Worm (Caenorhabditis elegans) whole organism, dauer: Measurements from ENCODE around the gene F55A11.7.

Experiments
- unc-62 ChIP-seq: sonication (generic microtip); optimal IDR thresholded peaks from 2 replicates; lab custom pipeline; 2017; ENCODE audit warnings: missing biosample characterization, missing genetic modification reagents, missing genetic modification characterization

Gene F55A11.7

DNA sequence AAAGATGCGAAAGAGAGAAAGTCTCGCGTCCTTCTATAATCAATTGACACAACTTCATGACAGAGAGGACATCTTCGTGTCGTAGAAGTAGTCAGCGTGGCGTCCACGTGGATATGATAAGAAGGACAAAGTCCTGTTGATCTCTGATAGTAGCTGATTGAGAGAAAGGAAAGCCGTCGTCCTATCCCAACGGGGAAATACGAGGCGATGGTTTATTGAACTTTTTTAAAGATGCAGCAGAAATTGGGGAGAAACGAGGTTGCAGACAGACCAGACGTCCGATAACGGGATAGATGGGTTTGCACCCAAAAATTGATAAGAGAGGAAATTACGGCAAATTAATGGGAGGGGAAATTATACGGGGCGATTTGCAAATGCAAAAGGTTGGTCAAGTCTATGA, 15.3 kb upstream of the F55A11.7 start:
- no peak for TF ChIP-seq unc-62 (GFP tag; lab: Kevin White, UChicago)

DNA sequence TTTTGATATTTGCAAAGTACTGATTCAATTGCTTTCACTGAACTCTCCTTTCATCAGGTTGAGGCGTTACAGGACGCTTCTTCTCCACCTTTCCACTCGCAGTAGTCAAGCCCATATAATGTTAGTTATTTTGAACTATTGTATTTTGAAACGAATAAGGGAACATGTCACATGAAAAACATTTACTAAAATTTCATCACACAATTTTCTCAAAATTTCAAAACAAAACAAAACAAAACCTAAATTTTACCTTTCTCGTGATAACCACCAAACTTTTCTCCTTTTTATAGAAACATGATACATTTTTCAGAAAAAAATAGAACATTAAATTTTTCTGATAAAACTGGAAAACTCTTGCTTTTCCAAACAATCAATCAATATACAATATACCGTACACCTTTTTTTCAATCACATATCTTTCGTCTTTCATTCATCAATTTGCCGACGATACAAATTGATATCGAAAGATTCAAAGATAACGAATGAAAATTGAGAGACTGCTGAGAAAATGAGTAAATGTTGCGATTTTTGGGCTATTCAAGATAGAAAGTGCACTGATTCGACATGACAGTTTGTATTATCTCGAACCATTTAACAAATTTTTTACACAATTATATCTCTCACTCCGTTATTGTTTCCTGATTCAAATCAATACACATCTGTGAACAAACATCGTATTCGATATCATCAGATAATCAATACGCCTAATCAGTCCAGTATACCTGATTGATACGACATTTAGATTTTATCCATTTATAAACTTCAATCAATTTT, 14.0 kb upstream of the F55A11.7 start:
- no peak for TF ChIP-seq unc-62 (GFP tag; lab: Kevin White, UChicago)

DNA sequence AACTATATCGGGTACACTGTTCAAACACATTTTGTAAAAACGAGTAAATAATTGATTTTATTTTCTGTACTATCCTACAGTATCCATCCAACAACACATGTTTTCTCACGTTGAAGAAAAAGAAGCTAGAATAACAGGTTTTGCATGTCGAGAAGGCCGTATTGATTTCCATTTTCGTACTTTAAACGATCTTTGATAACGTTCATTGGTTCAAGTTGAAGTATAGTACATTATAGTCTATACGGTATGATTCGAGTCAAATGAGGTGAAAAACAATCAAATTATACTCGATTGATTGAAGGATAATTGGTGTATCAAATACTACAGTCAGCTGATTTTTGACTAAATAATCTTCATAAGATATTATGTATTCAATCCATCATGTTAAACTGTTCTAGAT, 13.2 kb upstream of the F55A11.7 start:
- no peak for TF ChIP-seq unc-62 (GFP tag; lab: Kevin White, UChicago)

DNA sequence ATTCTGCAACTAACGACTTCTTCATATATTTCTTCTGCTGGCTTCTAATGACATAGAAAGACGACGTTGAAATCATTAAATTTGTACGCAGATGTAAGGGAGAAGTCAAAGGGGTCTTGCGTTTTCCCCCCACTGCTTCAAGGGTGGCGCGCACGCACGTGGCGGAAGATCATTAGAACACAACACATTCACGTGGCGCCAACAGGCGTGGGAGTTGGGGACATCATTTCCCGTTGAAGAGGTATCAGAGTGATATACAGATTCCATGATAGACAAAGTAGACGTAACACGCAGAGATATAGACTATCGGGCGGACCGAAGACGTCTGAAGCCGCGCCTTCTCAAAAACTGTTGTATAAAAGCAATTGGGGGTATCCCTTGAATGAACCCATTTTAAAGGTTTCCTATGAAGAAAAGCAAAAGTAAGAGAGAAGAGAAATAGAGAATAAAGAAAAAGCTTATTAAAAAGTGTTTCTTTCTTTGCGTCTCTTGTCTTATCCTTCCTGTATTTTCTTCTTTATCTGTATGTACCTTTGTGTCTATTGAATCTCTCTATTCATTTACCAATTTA, 12.1 kb upstream of the F55A11.7 start:
- no peak for TF ChIP-seq unc-62 (GFP tag; lab: Kevin White, UChicago)

DNA sequence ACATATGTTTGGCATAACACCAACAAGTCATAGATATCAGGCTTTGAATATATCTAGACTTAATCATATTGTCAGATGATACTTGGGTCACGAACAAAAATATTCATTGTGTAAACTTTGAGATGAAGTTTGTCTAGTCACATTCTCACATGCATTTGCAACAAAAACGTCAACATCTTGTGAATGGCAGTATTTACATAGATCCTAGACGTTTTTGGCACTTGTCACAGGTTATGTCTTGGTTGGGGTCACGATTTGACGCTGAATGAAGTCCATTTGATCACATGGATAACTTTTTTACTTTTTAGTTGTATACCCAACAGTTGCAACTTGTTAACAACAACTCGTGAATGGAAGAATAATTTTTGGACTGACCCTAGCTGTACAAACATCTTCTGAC, 11.1 kb upstream of the F55A11.7 start:
- TF ChIP-seq unc-62 (GFP tag; lab: Kevin White, UChicago): no peak

DNA sequence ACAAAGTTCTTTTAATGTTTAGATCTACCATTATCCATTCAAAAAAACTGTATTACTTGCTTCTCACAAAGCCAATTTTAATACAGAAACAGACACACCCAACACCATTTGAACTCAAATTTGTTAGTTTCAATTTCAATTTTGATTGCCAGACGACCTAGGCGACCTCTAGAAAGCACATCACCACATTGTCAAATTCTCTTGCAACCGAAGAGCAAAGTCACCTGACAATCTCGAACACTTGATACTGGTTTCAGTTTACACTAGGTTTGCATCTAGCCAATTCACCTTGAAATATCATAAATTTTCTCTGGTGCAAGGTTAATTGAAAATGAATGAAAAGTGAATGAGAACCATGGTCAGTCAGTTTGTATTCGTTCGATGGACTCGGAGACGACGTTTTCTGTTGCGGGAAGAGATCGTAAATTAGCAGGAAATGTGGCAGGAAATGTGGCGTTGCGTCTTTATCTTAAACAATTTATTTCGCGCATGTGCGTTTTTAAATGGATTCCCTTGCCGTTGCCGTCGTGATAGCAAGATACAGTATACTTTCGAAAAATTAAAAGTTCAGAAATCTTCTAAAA, 10.1 kb upstream of the F55A11.7 start:
- no peak for TF ChIP-seq unc-62 (GFP tag; lab: Kevin White, UChicago)

ce11 chrV:11796343-11796742, 9.1 kb upstream of the F55A11.7 start:
- TF ChIP-seq unc-62 (GFP tag; lab: Kevin White, UChicago): no peak

ce11 chrV:11795352-11795751, 8.1 kb upstream of the F55A11.7 start:
- TF ChIP-seq unc-62 (GFP tag; lab: Kevin White, UChicago): no peak

DNA sequence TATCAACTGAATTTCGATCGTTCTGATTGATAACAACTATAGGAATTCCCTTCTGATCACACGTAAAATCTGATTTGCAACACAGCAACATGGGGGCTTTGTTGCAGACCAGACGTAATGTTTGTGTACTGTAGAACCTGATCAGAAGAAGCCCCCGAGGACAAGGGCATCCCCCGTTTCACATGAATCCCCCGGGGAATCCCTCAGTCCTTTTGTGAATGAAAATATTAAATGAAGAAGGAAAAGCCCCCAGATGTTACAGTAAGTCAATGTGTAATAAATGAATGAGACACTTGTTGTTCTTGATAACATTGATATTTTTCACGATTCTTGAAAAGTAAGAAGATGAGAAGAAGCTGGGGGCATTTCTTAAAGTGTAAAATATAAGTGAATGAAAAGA, 6.9 kb upstream of the F55A11.7 start:
- no peak for TF ChIP-seq unc-62 (GFP tag; lab: Kevin White, UChicago)

- TF ChIP-seq unc-62 (GFP tag; lab: Kevin White, UChicago): no peak
These were observed 2.2 kb upstream of the F55A11.7 start, which contains the start of gene D2023.1 for ce11 chrV:11789474-11789873. Gene D2023.1, plus strand, starts transcription at chrV:11789550.

DNA sequence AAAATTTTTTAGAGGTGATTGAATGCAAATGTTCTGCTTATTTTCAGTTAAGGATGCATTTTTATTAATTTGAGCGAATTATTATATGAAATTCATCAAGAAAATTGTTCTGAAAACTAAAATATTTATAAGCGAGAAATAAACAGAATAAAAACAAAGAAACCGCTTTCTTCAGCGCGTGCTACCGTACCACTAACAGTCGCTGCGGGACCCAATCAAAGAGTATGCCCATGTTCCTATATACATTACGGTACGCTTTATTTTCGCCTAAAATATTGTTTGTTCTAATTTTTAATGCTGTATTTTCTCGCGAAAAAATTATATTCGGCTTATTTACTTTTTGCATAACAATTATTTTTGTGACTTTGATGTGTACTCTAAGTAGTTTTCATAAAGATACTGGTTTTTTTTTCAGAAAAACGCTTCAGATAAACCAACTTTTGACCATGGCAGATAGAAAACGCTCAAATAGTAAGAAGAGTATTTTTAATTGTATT, 547 bp upstream of the F55A11.7 start, which contains the start of gene F55A11.8:
Gene F55A11.8, plus strand, starts transcription at position 447 of the 497 bp plus-strand sequence.
- no peak for TF ChIP-seq unc-62 (GFP tag; lab: Kevin White, UChicago)

ce11 chrV:11782809-11783440, 4.3 kb downstream of the F55A11.7 start, which contains the start of gene F55A11.11:
Gene F55A11.11, plus strand, starts transcription at chrV:11783149.
- no peak for TF ChIP-seq unc-62 (GFP tag; lab: Kevin White, UChicago)

DNA sequence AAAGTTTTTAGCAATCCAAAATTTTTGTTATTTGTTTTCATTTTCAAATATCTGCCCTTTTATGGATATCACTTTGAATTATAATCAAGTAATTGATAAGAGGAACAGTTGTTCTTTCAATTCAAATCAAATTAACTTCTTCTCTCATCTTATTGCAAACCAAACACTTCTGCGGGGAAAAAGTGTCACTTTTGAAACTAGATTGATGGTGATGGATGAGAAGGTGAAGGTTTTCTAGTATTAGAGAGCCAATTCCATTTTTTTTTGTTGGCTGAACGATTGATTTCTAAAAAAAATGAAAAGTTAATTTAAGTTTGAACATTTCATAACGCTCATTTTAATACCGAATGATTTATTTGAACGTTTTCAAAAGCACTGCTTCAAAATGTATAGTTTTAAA, 7.4 kb downstream of the F55A11.7 start:
- TF ChIP-seq unc-62 (GFP tag; lab: Kevin White, UChicago): no peak

- TF ChIP-seq unc-62 (GFP tag; lab: Kevin White, UChicago): no peak
These were observed 7.9 kb downstream of the F55A11.7 start for ce11 chrV:11779310-11779709.

- TF ChIP-seq unc-62 (GFP tag; lab: Kevin White, UChicago): no peak
These were observed 9.4 kb downstream of the F55A11.7 start for ce11 chrV:11777846-11778245.

- no peak for TF ChIP-seq unc-62 (GFP tag; lab: Kevin White, UChicago)
These were observed 10.7 kb downstream of the F55A11.7 start, which contains the start of gene F55A11.6 for ce11 chrV:11776538-11776937. Gene F55A11.6, plus strand, starts transcription at chrV:11776838.
